Fruit fly (Drosophila melanogaster) whole organism, wandering third instar larva: ENCODE data around the gene CG17258.

ENCODE experiments used
- CG32264 ChIP-seq: fragments of 200-800 bp; sonication (Bioruptor generic); optimal IDR thresholded peaks from 2 replicates; lab custom pipeline; 2016; ENCODE audit warnings: missing biosample characterization, missing genetic modification characterization
- CG9705 ChIP-seq: fragments of 200-800 bp; sonication (Bioruptor generic); optimal IDR thresholded peaks from 2 replicates; lab custom pipeline; 2018; ENCODE audit warnings: missing biosample characterization, mild to moderate bottlenecking, missing genetic modification characterization
- HLH106 ChIP-seq: fragments of 200-800 bp; optimal IDR thresholded peaks from 3 replicates; lab custom pipeline; 2019; ENCODE audit warnings: missing biosample characterization, mild to moderate bottlenecking, missing genetic modification characterization, moderate library complexity
- ey ChIP-seq: fragments of 200-800 bp; sonication (Bioruptor generic); optimal IDR thresholded peaks from 2 replicates; lab custom pipeline; 2016; ENCODE audit warnings: missing biosample characterization, missing genetic modification characterization

CG17258 gene

DNA sequence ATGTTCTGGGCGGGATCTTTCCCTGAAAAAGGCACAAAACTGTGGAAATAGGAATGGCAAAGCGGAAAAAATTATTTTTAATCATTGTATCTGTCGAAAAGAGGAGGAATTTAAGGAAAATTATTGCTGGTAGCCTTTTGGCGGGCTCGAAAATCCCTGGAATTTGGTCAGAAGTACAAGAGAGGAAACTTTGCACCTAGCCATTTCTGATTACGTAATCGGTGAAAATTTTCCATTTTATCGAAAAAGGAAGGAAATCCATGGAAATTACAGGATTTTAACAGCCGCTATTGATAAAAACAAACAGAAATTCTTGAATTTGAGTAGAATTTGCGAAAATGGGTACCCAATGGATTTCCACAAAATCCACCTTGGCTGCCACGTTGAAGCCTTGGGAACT is 48.4 kb downstream of the CG17258 start:
- no peak for TF ChIP-seq CG32264 (GFP tag; lab: Kevin White, UChicago)
- no peak for TF ChIP-seq ey (GFP tag; lab: Kevin White, UChicago)
- TF ChIP-seq CG9705 (GFP tag; lab: Kevin White, UChicago) = no peak
- no peak for TF ChIP-seq HLH106 (tag; lab: Kevin White, UChicago)
- TF ChIP-seq, all 38 proteins: peak for 0
